Worm (Caenorhabditis elegans) whole organism, early embryonic: Measurements from ENCODE around the gene col-155.

Experiments used
- B0310.2 ChIP-seq: sonication (generic microtip); optimal IDR thresholded peaks from 2 replicates; lab custom pipeline; 2016; ENCODE audit warnings: mild to moderate bottlenecking, missing genetic modification characterization, missing compliant biosample characterization
- F13C5.2 ChIP-seq: sonication (generic microtip); optimal IDR thresholded peaks from 2 replicates; lab custom pipeline; 2017; ENCODE audit warnings: mild to moderate bottlenecking, missing genetic modification characterization, inconsistent platforms, missing compliant biosample characterization
- aly-1 ChIP-seq: sonication (generic microtip); optimal IDR thresholded peaks from 2 replicates; lab custom pipeline; 2016; ENCODE audit warnings: missing genetic modification characterization, missing compliant biosample characterization
- ama-1 ChIP-seq: fragments of 150-350 bp; optimal IDR thresholded peaks from 2 replicates; lab custom pipeline; 2014
- ceh-13 ChIP-seq: fragments of 200-800 bp; sonication (Bioruptor generic); optimal IDR thresholded peaks from 2 replicates; lab custom pipeline; 2018; ENCODE audit warnings: mild to moderate bottlenecking, missing genetic modification characterization, missing compliant biosample characterization
- ceh-36 ChIP-seq: sonication (generic microtip); optimal IDR thresholded peaks from 2 replicates; lab custom pipeline; 2016; ENCODE audit warnings: missing genetic modification characterization, inconsistent platforms, missing compliant biosample characterization
- ets-7 ChIP-seq: sonication (generic microtip); optimal IDR thresholded peaks from 2 replicates; lab custom pipeline; 2016; ENCODE audit warnings: missing genotype, missing genetic modification characterization, missing compliant biosample characterization
- flt-1 ChIP-seq: fragments of 200-800 bp; sonication (Bioruptor generic); IDR thresholded peaks from 2 replicates; pipeline ENCODE4 v1.3.6; 2022; ENCODE audit warnings: missing genetic modification characterization, missing compliant biosample characterization
- hmbx-1 ChIP-seq: sonication (generic microtip); optimal IDR thresholded peaks from 2 replicates; lab custom pipeline; 2016; ENCODE audit warnings: mild to moderate bottlenecking, missing genetic modification characterization, missing compliant biosample characterization
- hmg-4 ChIP-seq: fragments of 200-800 bp; sonication (Bioruptor generic); optimal IDR thresholded peaks from 2 replicates; lab custom pipeline; 2018; ENCODE audit warnings: mild to moderate bottlenecking, missing genetic modification characterization, missing compliant biosample characterization
- hnd-1 ChIP-seq: sonication (generic microtip); optimal IDR thresholded peaks from 2 replicates; lab custom pipeline; 2016; ENCODE audit warnings: missing genetic modification characterization, missing compliant biosample characterization
- pes-1 ChIP-seq: fragments of 200-800 bp; sonication (Bioruptor generic); IDR thresholded peaks from 2 replicates; pipeline ENCODE4 v1.3.6; 2022; ENCODE audit warnings: missing genetic modification reagents, missing genetic modification characterization, missing compliant biosample characterization
- scrt-1 ChIP-seq: fragments of 200-800 bp; sonication (Bioruptor generic); IDR thresholded peaks from 2 replicates; pipeline ENCODE4 v1.3.6; 2022; ENCODE audit warnings: missing genetic modification characterization, missing compliant biosample characterization
- sea-1 ChIP-seq: fragments of 200-800 bp; sonication (Bioruptor generic); conservative IDR thresholded peaks from 2 replicates; pipeline ENCODE4 v1.3.6; 2022; ENCODE audit warnings: missing genetic modification characterization, missing compliant biosample characterization
- tbx-11 ChIP-seq: fragments of 200-800 bp; sonication (Bioruptor generic); IDR thresholded peaks from 2 replicates; pipeline ENCODE4 v1.3.6; 2022; ENCODE audit warnings: missing genetic modification characterization, missing compliant biosample characterization
- tbx-37 ChIP-seq: fragments of 200-800 bp; sonication (Bioruptor generic); conservative IDR thresholded peaks from 2 replicates; pipeline ENCODE4 v1.3.6; 2022; ENCODE audit warnings: missing genetic modification reagents, missing genetic modification characterization, missing compliant biosample characterization
- tra-4 ChIP-seq: sonication (generic microtip); optimal IDR thresholded peaks from 2 replicates; lab custom pipeline; 2017; ENCODE audit warnings: missing genetic modification characterization, missing compliant biosample characterization

col-155 gene

DNA sequence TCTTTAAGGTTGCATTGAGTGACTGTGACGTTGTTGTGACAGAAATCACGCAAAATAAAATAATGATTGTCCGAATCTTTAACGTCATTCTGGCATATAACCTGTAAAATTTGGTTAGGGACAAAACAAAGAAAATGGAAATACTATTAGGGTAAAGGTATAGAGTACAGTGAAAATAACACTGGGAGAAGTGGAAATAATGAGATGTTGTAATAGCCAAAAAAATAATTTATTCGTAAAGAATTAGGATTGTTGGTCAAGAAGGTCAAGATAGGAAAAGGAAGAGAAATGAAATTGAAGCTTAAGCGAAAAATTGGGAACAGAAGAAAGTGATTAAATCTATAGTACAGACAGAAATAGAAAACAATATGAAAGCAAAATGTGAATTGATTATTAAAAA lies 25.4 kb upstream of the col-155 start, which contains the start of gene deg-3:
Gene deg-3 (minus strand): TSS at position 101 of the 400 bp plus-strand sequence.
- TF ChIP-seq tbx-37 = no peak
- no peak for TF ChIP-seq ama-1 (lab: Kevin White, UChicago)
- TF ChIP-seq scrt-1 (GFP tag; lab: Robert Waterston, UW) = no peak
- no peak for TF ChIP-seq ceh-36 (tag; lab: Kevin White, UChicago)
- no peak for TF ChIP-seq ceh-13 (GFP tag; lab: Kevin White, UChicago)
- TF ChIP-seq sea-1 (GFP tag; lab: Robert Waterston, UW) = no peak
- TF ChIP-seq pes-1 (GFP tag; lab: Robert Waterston, UW) = no peak
- TF ChIP-seq flt-1 (GFP tag; lab: Robert Waterston, UW) = no peak
- no peak for TF ChIP-seq F13C5.2
- TF ChIP-seq tbx-11 (GFP tag; lab: Robert Waterston, UW) = no peak
- TF ChIP-seq aly-1 (tag; lab: Kevin White, UChicago) = no peak
- TF ChIP-seq tra-4 = no peak
- no peak for TF ChIP-seq hnd-1 (tag; lab: Kevin White, UChicago)
- no peak for TF ChIP-seq hmg-4 (GFP tag; lab: Kevin White, UChicago)
- TF ChIP-seq B0310.2 (tag; lab: Kevin White, UChicago) = no peak
- no peak for TF ChIP-seq hmbx-1 (tag; lab: Kevin White, UChicago)
- TF ChIP-seq ets-7 (tag; lab: Kevin White, UChicago) = no peak

DNA sequence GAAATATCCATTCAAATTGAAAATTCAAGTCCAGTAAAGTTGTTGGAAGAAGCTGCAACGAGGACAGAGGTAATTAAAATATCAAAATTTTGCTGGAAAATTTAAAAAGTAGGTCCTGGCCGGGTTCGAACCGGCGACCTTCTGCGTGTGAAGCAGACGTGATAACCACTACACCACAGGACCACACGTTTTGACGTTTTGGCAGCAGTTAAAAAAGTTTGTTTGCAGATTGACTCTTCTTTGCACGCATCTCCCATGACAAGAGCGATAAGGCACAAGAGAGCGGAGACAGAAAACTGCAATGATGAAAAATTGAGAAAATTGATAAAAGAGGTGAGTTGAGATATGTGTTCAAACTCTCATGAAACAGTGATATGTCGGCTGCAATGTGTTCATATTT lies 22.4 kb upstream of the col-155 start:
- TF ChIP-seq ceh-13 (GFP tag; lab: Kevin White, UChicago) (no peak), scrt-1 (GFP tag; lab: Robert Waterston, UW) (no peak), F13C5.2 (no peak), pes-1 (GFP tag; lab: Robert Waterston, UW) (no peak), hmbx-1 (tag; lab: Kevin White, UChicago) (no peak), flt-1 (GFP tag; lab: Robert Waterston, UW) (no peak), tbx-37 (no peak), ets-7 (tag; lab: Kevin White, UChicago) (no peak), tra-4 (no peak), hnd-1 (tag; lab: Kevin White, UChicago) (no peak), hmg-4 (GFP tag; lab: Kevin White, UChicago) (no peak), sea-1 (GFP tag; lab: Robert Waterston, UW) (no peak), tbx-11 (GFP tag; lab: Robert Waterston, UW) (no peak), aly-1 (tag; lab: Kevin White, UChicago) (no peak), ceh-36 (tag; lab: Kevin White, UChicago) (no peak), ama-1 (lab: Kevin White, UChicago) (no peak), B0310.2 (tag; lab: Kevin White, UChicago) (no peak)

DNA sequence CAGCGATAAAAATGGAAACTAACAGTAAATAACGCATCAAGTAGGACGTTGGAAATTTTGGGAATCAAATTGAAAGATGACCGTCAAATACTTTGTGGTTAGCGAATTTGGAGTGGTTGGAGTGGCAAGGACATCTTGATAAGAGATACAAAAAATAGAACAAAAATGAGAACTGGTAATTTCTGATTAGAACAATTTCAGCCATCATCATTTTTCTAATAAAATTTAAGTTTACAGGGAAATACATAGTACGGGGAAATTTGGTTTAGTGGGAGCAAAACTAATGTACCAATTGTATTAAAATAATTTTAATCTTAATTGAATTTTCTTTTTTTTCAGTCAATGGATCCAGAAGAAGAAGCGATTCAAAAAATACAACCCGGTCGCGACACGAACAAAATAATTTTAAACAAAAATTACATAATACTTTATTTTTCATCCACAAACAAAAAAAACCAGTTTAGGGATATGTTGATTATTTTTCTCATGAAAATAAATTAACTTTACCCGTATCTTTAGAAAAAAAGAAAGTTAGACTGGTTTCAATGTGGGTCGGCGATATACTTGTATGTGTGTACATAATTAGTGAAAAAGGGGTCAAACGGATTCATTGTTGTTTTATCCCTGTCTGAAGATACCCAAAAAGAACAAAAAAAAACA lies 21.4 kb upstream of the col-155 start, which contains the start of the genes K03B8.8 and grl-3:
Gene K03B8.8 (minus strand): TSS at position 101 of the 660 bp plus-strand sequence.
Gene grl-3 (plus strand): TSS at position 610 of the 660 bp plus-strand sequence.
- TF ChIP-seq tbx-11 (GFP tag; lab: Robert Waterston, UW) = no peak

DNA sequence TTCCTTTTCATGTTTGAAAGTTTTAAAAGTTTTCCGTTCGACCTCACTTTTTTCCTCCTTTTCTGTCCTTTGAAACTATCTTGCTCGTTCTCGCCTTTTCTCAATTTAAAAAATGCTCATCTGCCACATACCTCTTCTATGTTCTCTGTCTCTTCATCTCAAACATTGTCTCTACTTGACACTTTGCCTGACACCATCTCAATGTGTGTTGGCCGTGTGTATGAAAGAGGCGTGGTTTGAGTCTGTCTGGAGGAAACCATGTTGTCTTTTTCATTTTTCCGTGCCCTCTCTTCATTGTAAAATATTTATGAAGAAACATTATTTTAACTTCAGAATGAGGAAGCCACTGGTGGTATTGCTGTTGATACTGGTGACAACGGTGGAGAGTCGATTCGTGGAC lies 17.6 kb upstream of the col-155 start, which contains the start of gene K03B8.6:
Gene K03B8.6 (plus strand): TSS at position 334 of the 400 bp plus-strand sequence.
- TF ChIP-seq B0310.2 (tag; lab: Kevin White, UChicago) = no peak
- TF ChIP-seq tbx-11 (GFP tag; lab: Robert Waterston, UW) = no peak
- no peak for TF ChIP-seq hmbx-1 (tag; lab: Kevin White, UChicago)
- TF ChIP-seq aly-1 (tag; lab: Kevin White, UChicago) = no peak
- TF ChIP-seq flt-1 (GFP tag; lab: Robert Waterston, UW) = no peak
- no peak for TF ChIP-seq F13C5.2
- TF ChIP-seq tbx-37 = no peak
- TF ChIP-seq tra-4 = no peak
- TF ChIP-seq ceh-36 (tag; lab: Kevin White, UChicago) = no peak
- no peak for TF ChIP-seq pes-1 (GFP tag; lab: Robert Waterston, UW)
- TF ChIP-seq ama-1 (lab: Kevin White, UChicago) = no peak
- TF ChIP-seq ets-7 (tag; lab: Kevin White, UChicago) = no peak
- TF ChIP-seq scrt-1 (GFP tag; lab: Robert Waterston, UW) = no peak
- no peak for TF ChIP-seq ceh-13 (GFP tag; lab: Kevin White, UChicago)

DNA sequence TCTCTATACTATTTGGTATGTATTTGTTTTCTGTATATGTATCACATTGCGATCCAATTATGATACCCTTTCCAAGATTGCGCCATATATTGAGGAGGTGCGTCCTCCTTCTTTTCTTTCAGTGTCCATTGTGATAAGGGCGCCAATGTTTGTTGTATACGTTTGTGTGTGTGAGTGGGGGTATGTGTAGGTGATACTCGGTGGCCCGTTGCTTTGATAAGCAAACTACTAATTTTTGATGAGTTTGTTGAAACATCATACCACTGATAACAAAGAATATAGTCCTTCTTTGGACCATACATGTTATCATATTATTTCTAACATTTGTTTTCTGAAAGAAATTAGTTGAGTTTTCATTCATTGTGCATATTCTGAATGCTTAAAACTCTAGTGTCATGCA lies 14.0 kb upstream of the col-155 start:
- no peak for TF ChIP-seq tbx-11 (GFP tag; lab: Robert Waterston, UW)
- no peak for TF ChIP-seq hmbx-1 (tag; lab: Kevin White, UChicago)
- no peak for TF ChIP-seq scrt-1 (GFP tag; lab: Robert Waterston, UW)
- no peak for TF ChIP-seq B0310.2 (tag; lab: Kevin White, UChicago)
- no peak for TF ChIP-seq sea-1 (GFP tag; lab: Robert Waterston, UW)
- no peak for TF ChIP-seq tbx-37
- no peak for TF ChIP-seq flt-1 (GFP tag; lab: Robert Waterston, UW)
- TF ChIP-seq tra-4 = no peak
- no peak for TF ChIP-seq ets-7 (tag; lab: Kevin White, UChicago)
- TF ChIP-seq hnd-1 (tag; lab: Kevin White, UChicago) = no peak
- no peak for TF ChIP-seq F13C5.2
- no peak for TF ChIP-seq hmg-4 (GFP tag; lab: Kevin White, UChicago)

DNA sequence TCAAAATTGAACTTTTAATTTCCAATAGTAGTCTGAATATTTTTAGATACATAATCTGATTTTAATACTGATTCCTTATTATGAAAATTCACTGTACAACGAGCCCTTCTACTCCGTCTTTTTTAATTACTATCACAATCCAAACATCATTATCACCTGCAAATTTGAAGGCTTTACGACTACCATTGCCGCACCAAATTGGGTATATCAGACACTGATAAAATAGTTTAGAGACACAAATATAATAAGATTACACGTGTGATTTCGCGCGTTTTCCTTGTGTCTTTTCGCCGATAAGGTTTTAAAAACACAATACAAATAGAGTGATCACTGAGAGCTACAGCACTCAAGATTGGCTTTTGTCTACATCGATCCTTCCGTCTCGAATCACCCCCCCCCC lies 13.4 kb upstream of the col-155 start:
- TF ChIP-seq hmbx-1 (tag; lab: Kevin White, UChicago) = no peak
- no peak for TF ChIP-seq B0310.2 (tag; lab: Kevin White, UChicago)
- no peak for TF ChIP-seq scrt-1 (GFP tag; lab: Robert Waterston, UW)
- TF ChIP-seq tra-4 = no peak
- no peak for TF ChIP-seq hnd-1 (tag; lab: Kevin White, UChicago)
- no peak for TF ChIP-seq hmg-4 (GFP tag; lab: Kevin White, UChicago)
- TF ChIP-seq tbx-11 (GFP tag; lab: Robert Waterston, UW) = no peak
- TF ChIP-seq ceh-36 (tag; lab: Kevin White, UChicago) = no peak
- TF ChIP-seq ama-1 (lab: Kevin White, UChicago) = no peak

DNA sequence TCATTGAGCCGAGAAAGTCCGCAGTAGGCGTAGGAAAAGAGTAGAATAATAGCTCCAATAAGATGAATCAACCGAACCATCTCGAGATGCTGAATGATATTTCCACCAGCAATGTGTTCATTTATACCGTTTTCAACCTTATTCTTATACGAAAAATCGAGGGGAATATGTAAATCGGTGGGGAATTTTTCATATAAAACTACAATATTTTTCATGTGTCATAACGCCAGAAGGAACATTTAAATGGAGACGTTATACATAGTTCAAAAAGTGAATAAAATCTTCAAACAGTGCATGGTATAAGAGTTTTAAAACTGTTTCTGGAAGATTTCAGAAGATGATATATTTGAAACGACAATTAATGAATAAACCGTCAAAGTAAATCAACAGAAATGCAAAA lies 12.9 kb upstream of the col-155 start, which contains the start of gene nas-19:
Gene nas-19 (minus strand): TSS at position 101 of the 400 bp plus-strand sequence.
- TF ChIP-seq B0310.2 (tag; lab: Kevin White, UChicago) (no peak), hmbx-1 (tag; lab: Kevin White, UChicago) (no peak), ceh-36 (tag; lab: Kevin White, UChicago) (no peak), tbx-11 (GFP tag; lab: Robert Waterston, UW) (no peak), hnd-1 (tag; lab: Kevin White, UChicago) (no peak), aly-1 (tag; lab: Kevin White, UChicago) (no peak), ets-7 (tag; lab: Kevin White, UChicago) (no peak), scrt-1 (GFP tag; lab: Robert Waterston, UW) (no peak)
